Worm (Caenorhabditis elegans): Measurements from ENCODE around the gene zmp-3.

DNA sequence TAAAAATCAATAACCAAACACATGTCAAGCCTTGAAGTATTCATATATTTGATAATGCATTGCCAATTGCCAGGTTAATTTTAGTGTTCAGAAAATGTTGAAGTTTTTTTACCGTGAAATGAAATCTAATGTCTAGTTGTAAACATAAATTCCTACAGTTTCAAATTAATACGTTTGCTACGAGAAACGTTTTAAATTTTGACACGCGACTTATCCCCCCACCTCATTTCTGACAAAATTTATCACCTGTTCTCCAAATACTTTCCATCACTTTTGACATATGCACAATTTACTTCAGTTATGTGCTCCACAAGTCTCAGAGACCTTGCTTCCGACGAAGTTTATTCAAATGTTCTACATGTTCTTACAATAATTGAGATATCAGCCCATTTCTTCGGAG, 4.5 kb upstream of the zmp-3 start, which contains the start of gene srh-146:
- TF ChIP-seq flt-1 (GFP tag; IDR thresholded peaks at IDR 0.05): no peak
- no peak for TF ChIP-seq ztf-29 (GFP tag; IDR thresholded peaks at IDR 0.05)
